In the genomic region with DNA sequence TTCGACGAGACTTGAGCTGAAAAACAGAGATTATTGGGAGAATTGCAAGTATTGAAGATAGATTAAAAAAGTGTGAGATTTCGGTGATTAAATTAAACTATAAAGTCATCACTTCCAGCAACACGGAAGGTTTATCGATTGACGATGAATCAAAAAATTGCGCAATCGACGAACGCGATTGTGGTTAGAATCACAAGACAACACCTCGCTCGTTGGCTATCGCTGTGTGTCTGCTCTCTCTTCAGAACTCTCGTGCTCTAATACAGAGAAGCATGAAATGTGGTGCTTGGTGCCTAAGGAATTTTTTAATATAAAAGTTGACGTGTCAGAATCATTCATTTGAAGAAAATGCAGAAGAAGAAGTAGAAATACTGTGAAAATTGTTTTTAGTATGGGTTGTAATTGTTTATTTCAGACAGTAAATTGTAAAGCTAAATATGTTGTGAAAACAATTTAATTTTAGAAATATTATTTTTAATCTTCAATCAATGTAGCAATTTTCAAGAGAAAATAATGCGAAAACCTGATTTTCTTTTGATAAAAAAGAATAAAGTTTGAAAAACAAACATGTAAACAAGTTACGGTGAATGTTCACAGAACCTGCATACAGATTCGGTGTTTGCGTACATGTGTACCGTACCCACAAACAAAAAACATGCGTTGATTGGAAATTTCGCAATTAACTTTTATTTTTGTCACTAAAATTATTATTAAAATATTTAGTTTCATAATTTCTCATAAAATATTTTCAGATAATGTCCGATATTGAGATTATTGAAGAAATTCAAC, we compare ENCODE assay signal across 8 worm cellular contexts.
TF ChIP-seq lines count a peak whose summit lies in the region.

ZK632.10 (minus strand) TSS at position 560 of the 789 bp plus-strand sequence.
ZK632.11 (plus strand) TSS at position 753 of the 789 bp plus-strand sequence.

TF ChIP-seq in whole organism, L1 larva, 84 proteins besides CTCF, POLR2A, EP300 and RAD21 (continues in another document):
- no peak for TF ChIP-seq hlh-4 (tag; optimal IDR thresholded peaks at IDR 0.05; lab: Kevin White, UChicago)
- no peak for TF ChIP-seq sox-4 (tag; optimal IDR thresholded peaks at IDR 0.05; lab: Kevin White, UChicago)
- peak in 1 of 6 experiments; percentile 29 for TF ChIP-seq elt-3 (tag; optimal IDR thresholded peaks at IDR 0.05; lab: Kevin White, UChicago)
- TF ChIP-seq irx-1 (tag; optimal IDR thresholded peaks at IDR 0.05; lab: Kevin White, UChicago): no peak
- no peak for TF ChIP-seq nhr-90 (tag; optimal IDR thresholded peaks at IDR 0.05; lab: Kevin White, UChicago; ENCODE audit: poor library complexity)
- TF ChIP-seq skn-1 (tag; optimal IDR thresholded peaks at IDR 0.05; lab: Kevin White, UChicago): peak; percentile 81
- TF ChIP-seq pag-3 (tag; optimal IDR thresholded peaks at IDR 0.05; lab: Kevin White, UChicago; ENCODE audit: borderline replicate concordance, insufficient read depth): no peak
- peak; percentile 55 for TF ChIP-seq C16A3.4 (tag; optimal IDR thresholded peaks at IDR 0.05; lab: Kevin White, UChicago)
- no peak for TF ChIP-seq fos-1 (tag; optimal IDR thresholded peaks at IDR 0.05; lab: Kevin White, UChicago)

TF ChIP-seq in whole organism, L2 larva, 48 proteins besides CTCF, POLR2A, EP300 and RAD21 (continues in another document):
- no peak for TF ChIP-seq mbf-1 (tag; optimal IDR thresholded peaks at IDR 0.05; lab: Kevin White, UChicago)
- no peak for TF ChIP-seq nhr-6 (tag; optimal IDR thresholded peaks at IDR 0.05; lab: Kevin White, UChicago)
- no peak for TF ChIP-seq elt-1 (tag; optimal IDR thresholded peaks at IDR 0.05; lab: Kevin White, UChicago)
- no peak for TF ChIP-seq Y55F3AM.14 (GFP tag; optimal IDR thresholded peaks at IDR 0.05; lab: Kevin White, UChicago)
- TF ChIP-seq lin-11 (tag; optimal IDR thresholded peaks at IDR 0.05; lab: Kevin White, UChicago): no peak
- no peak for TF ChIP-seq sem-4 (tag; optimal IDR thresholded peaks at IDR 0.05; lab: Kevin White, UChicago)
- TF ChIP-seq ztf-4 (tag; optimal IDR thresholded peaks at IDR 0.05; lab: Kevin White, UChicago): peak; percentile 16
- no peak for TF ChIP-seq nhr-77 (tag; optimal IDR thresholded peaks at IDR 0.05; lab: Kevin White, UChicago)
- TF ChIP-seq mab-5 (tag; optimal IDR thresholded peaks at IDR 0.05; lab: Kevin White, UChicago): no peak
- TF ChIP-seq peb-1 (tag; optimal IDR thresholded peaks at IDR 0.05; lab: Kevin White, UChicago): no peak
- peak; percentile 81 for TF ChIP-seq C34F6.9 (tag; optimal IDR thresholded peaks at IDR 0.05; lab: Kevin White, UChicago)

TF ChIP-seq in whole organism, L3 larva, 47 proteins besides CTCF, POLR2A, EP300 and RAD21 (continues in another document):
- TF ChIP-seq egl-5 (tag; optimal IDR thresholded peaks at IDR 0.05; lab: Kevin White, UChicago): peak; percentile 1
- TF ChIP-seq lin-39 (tag; optimal IDR thresholded peaks at IDR 0.05; lab: Kevin White, UChicago): peak; percentile 15
- TF ChIP-seq pha-4 (tag; optimal IDR thresholded peaks at IDR 0.05; lab: Kevin White, UChicago): peak; percentile 99
- no peak for TF ChIP-seq egl-27 (tag; optimal IDR thresholded peaks at IDR 0.05; lab: Kevin White, UChicago)
- TF ChIP-seq eor-1 (tag; optimal IDR thresholded peaks at IDR 0.05; lab: Kevin White, UChicago): no peak
- no peak for TF ChIP-seq nhr-237 (tag; optimal IDR thresholded peaks at IDR 0.05; lab: Kevin White, UChicago)
- TF ChIP-seq pqm-1 (tag; optimal IDR thresholded peaks at IDR 0.05; lab: Kevin White, UChicago): peak; percentile 11
- TF ChIP-seq elt-2 (tag; optimal IDR thresholded peaks at IDR 0.05; lab: Kevin White, UChicago): peak; percentile 23
- TF ChIP-seq nhr-23 (tag; optimal IDR thresholded peaks at IDR 0.05; lab: Kevin White, UChicago): peak; percentile 34
- TF ChIP-seq nhr-11 (tag; optimal IDR thresholded peaks at IDR 0.05; lab: Kevin White, UChicago): no peak
- TF ChIP-seq hmg-11 (tag; optimal IDR thresholded peaks at IDR 0.05; lab: Kevin White, UChicago): peak; percentile 41

TF ChIP-seq in whole organism, L4 larva, 104 proteins besides CTCF, POLR2A, EP300 and RAD21 (continues in another document):
- no peak for TF ChIP-seq cey-2 (tag; optimal IDR thresholded peaks at IDR 0.05; lab: Kevin White, UChicago; ENCODE audit: borderline replicate concordance, insufficient read depth)
- TF ChIP-seq lin-39 (tag; optimal IDR thresholded peaks at IDR 0.05; lab: Kevin White, UChicago): no peak
- 0 out of 2 replicates have a peak, but pooled peaks have one; percentile 7 for TF ChIP-seq lin-1 (GFP tag; IDR thresholded peaks at IDR 0.05; lab: Robert Waterston, UW)
- TF ChIP-seq lsy-2 (tag; optimal IDR thresholded peaks at IDR 0.05; lab: Kevin White, UChicago): peak; percentile 61 to 98
- TF ChIP-seq F44E2.7 (GFP tag; IDR thresholded peaks at IDR 0.05; lab: Robert Waterston, UW): no peak
- TF ChIP-seq egl-27 (tag; optimal IDR thresholded peaks at IDR 0.05; lab: Kevin White, UChicago): no peak
- TF ChIP-seq nhr-42 (GFP tag; IDR thresholded peaks at IDR 0.05; lab: Robert Waterston, UW): no peak
- TF ChIP-seq unc-62 (GFP tag; optimal IDR thresholded peaks at IDR 0.05 in 1 of 2; lab: Kevin White, UChicago): peak in 1 of 2 experiments; percentile 74
- TF ChIP-seq unc-62 (tag; optimal IDR thresholded peaks at IDR 0.05; lab: Kevin White, UChicago): no peak
- no peak for TF ChIP-seq Y105C5A.15 (GFP tag; IDR thresholded peaks at IDR 0.05; lab: Robert Waterston, UW)

TF ChIP-seq in whole organism, late embryonic, 69 proteins besides CTCF, POLR2A, EP300 and RAD21:
- TF ChIP-seq rnt-1 (tag; optimal IDR thresholded peaks at IDR 0.05; lab: Kevin White, UChicago) (peak; percentile 7), ceh-24 (tag; optimal IDR thresholded peaks at IDR 0.05; lab: Kevin White, UChicago) (no peak), ceh-34 (tag; optimal IDR thresholded peaks at IDR 0.05; lab: Kevin White, UChicago) (no peak), ceh-31 (tag; optimal IDR thresholded peaks at IDR 0.05; lab: Kevin White, UChicago) (no peak), nfya-1 (tag; optimal IDR thresholded peaks at IDR 0.05; lab: Kevin White, UChicago) (peak; percentile 18), hlh-30 (tag; optimal IDR thresholded peaks at IDR 0.05; lab: Kevin White, UChicago; ENCODE audit: insufficient read depth) (peak; percentile 78), ceh-19 (GFP tag; optimal IDR thresholded peaks at IDR 0.05; lab: Kevin White, UChicago) (no peak), madf-2 (tag; optimal IDR thresholded peaks at IDR 0.05; lab: Kevin White, UChicago) (no peak)

TF ChIP-seq in whole organism, midembryonic, 9 proteins besides CTCF, POLR2A, EP300 and RAD21:
- TF ChIP-seq ztf-23 (GFP tag; IDR thresholded peaks at IDR 0.05; lab: Robert Waterston, UW): no peak
- peak; percentile 0 for TF ChIP-seq cog-1 (tag; optimal IDR thresholded peaks at IDR 0.05; lab: Kevin White, UChicago)

TF ChIP-seq in whole organism, mixed stage, embryonic, 35 proteins besides CTCF, POLR2A, EP300 and RAD21:
- TF ChIP-seq sptf-1 (tag; optimal IDR thresholded peaks at IDR 0.05; lab: Kevin White, UChicago) (no peak), hlh-1 (tag; optimal IDR thresholded peaks at IDR 0.05; lab: Kevin White, UChicago) (no peak), ces-1 (GFP tag; optimal IDR thresholded peaks at IDR 0.05; lab: Kevin White, UChicago) (peak; percentile 61), zip-8 (tag; optimal IDR thresholded peaks at IDR 0.05; lab: Kevin White, UChicago) (peak; percentile 38), bed-3 (GFP tag; optimal IDR thresholded peaks at IDR 0.05; lab: Kevin White, UChicago) (no peak), tbx-8 (GFP tag; optimal IDR thresholded peaks at IDR 0.05; lab: Kevin White, UChicago) (no peak), pha-4 (tag; optimal IDR thresholded peaks at IDR 0.05; lab: Kevin White, UChicago) (peak; percentile 76), mep-1 (tag; optimal IDR thresholded peaks at IDR 0.05; lab: Kevin White, UChicago) (peak; percentile 4), nhr-237 (tag; optimal IDR thresholded peaks at IDR 0.05; lab: Kevin White, UChicago) (peak; percentile 9), lsy-2 (tag; optimal IDR thresholded peaks at IDR 0.05; lab: Kevin White, UChicago) (peak; percentile 96)

TF ChIP-seq in whole organism, young adult, 124 proteins besides CTCF, POLR2A, EP300 and RAD21 (continues in another document):
- TF ChIP-seq F23B12.7 (tag; optimal IDR thresholded peaks at IDR 0.05; lab: Kevin White, UChicago; ENCODE audit: insufficient read depth) (peak; percentile 73), Y53G8AR.9 (GFP tag; conservative IDR thresholded peaks at IDR 0.05; lab: Robert Waterston, UW) (peak; percentile 39; the same call in 1 of the 2 replicates), hmg-1.2 (GFP tag; IDR thresholded peaks at IDR 0.05; lab: Robert Waterston, UW) (peak; percentile 44; the same call in 1 of the 2 replicates), madf-3 (GFP tag; IDR thresholded peaks at IDR 0.05; lab: Robert Waterston, UW) (peak; percentile 37; the same call in 1 of the 2 replicates), lsl-1 (GFP tag; optimal IDR thresholded peaks at IDR 0.05; lab: Kevin White, UChicago) (peak; percentile 83), ceh-91 (GFP tag; IDR thresholded peaks at IDR 0.05; lab: Robert Waterston, UW) (peak; percentile 53), dox-1 (GFP tag; IDR thresholded peaks at IDR 0.05; lab: Robert Waterston, UW) (0 out of 2 replicates have a peak, but pooled peaks have one; percentile 20), sptf-2 (GFP tag; optimal IDR thresholded peaks at IDR 0.05; lab: Kevin White, UChicago) (no peak), ztf-22 (GFP tag; optimal IDR thresholded peaks at IDR 0.05; lab: Kevin White, UChicago) (no peak), snpc-1.1 (tag; optimal IDR thresholded peaks at IDR 0.05; lab: Kevin White, UChicago; ENCODE audit: insufficient read depth) (no peak), lin-35 (GFP tag; optimal IDR thresholded peaks at IDR 0.05; lab: Kevin White, UChicago) (no peak), D2030.7 (GFP tag; IDR thresholded peaks at IDR 0.05; lab: Robert Waterston, UW) (peak; percentile 33; the same call in 1 of the 2 replicates), cebp-1 (GFP tag; IDR thresholded peaks at IDR 0.05; lab: Robert Waterston, UW) (peak; percentile 91), cebp-1 (tag; optimal IDR thresholded peaks at IDR 0.05; lab: Kevin White, UChicago) (peak; percentile 89), madf-6 (GFP tag; IDR thresholded peaks at IDR 0.05; lab: Robert Waterston, UW) (peak; percentile 29; the same call in 1 of the 2 replicates), K12H6.12 (tag; optimal IDR thresholded peaks at IDR 0.05; lab: Kevin White, UChicago) (peak; percentile 59), athp-1 (tag; optimal IDR thresholded peaks at IDR 0.05; lab: Kevin White, UChicago) (no peak), nhr-80 (tag; optimal IDR thresholded peaks at IDR 0.05; lab: Kevin White, UChicago) (peak; percentile 56), attf-5 (GFP tag; optimal IDR thresholded peaks at IDR 0.05; lab: Kevin White, UChicago) (peak; percentile 17), nfya-2 (GFP tag; IDR thresholded peaks at IDR 0.05; lab: Robert Waterston, UW) (no peak), B0019.2 (GFP tag; conservative IDR thresholded peaks at IDR 0.05; lab: Robert Waterston, UW) (no peak), Y53F4B.3 (GFP tag; IDR thresholded peaks at IDR 0.05; lab: Robert Waterston, UW) (no peak), zim-3 (tag; optimal IDR thresholded peaks at IDR 0.05; lab: Kevin White, UChicago) (no peak), rcor-1 (GFP tag; IDR thresholded peaks at IDR 0.05; lab: Robert Waterston, UW) (peak; percentile 50; the same call in 1 of the 2 replicates)
